Worm (Caenorhabditis elegans) whole organism, L3 larva: ENCODE measurements around the gene srx-4.
A peak's percentile ranks its signal among the peaks of the same experiment; 100 is the strongest.

ENCODE experiments used
- R02D3.7 ChIP-seq: fragments of 150-350 bp; optimal IDR thresholded peaks from 2 replicates; lab custom pipeline; 2014; ENCODE audit warnings: missing biosample characterization, missing genetic modification characterization
- ZK546.5 ChIP-seq: sonication (generic microtip); optimal IDR thresholded peaks from 2 replicates; lab custom pipeline; 2017; ENCODE audit warnings: missing biosample characterization, missing genetic modification characterization
- ama-1 ChIP-seq: fragments of 150-350 bp; optimal IDR thresholded peaks from 2 replicates; lab custom pipeline; 2018
- ceh-28 ChIP-seq: fragments of 150-350 bp; optimal IDR thresholded peaks from 2 replicates; lab custom pipeline; 2014; ENCODE audit warnings: missing biosample characterization, missing genetic modification reagents, missing genetic modification characterization
- ceh-82 ChIP-seq: fragments of 150-350 bp; optimal IDR thresholded peaks from 2 replicates; lab custom pipeline; 2014; ENCODE audit warnings: missing biosample characterization, missing genetic modification characterization
- ceh-9 ChIP-seq: sonication (generic microtip); optimal IDR thresholded peaks from 2 replicates; lab custom pipeline; 2018; ENCODE audit warnings: missing biosample characterization, missing genetic modification characterization
- daf-12 ChIP-seq: fragments of 150-350 bp; optimal IDR thresholded peaks from 2 replicates; lab custom pipeline; 2014; ENCODE audit warnings: missing biosample characterization, missing genetic modification reagents, missing genetic modification characterization
- elt-1 ChIP-seq: fragments of 150-350 bp; optimal IDR thresholded peaks from 2 replicates; lab custom pipeline; 2014; ENCODE audit warnings: missing biosample characterization, missing genetic modification characterization
- elt-2 ChIP-seq: sonication (generic microtip); optimal IDR thresholded peaks from 2 replicates; lab custom pipeline; 2016; ENCODE audit warnings: missing genetic modification reagents, mild to moderate bottlenecking, missing genetic modification characterization, missing compliant biosample characterization
- fkh-10 ChIP-seq: sonication (generic microtip); optimal IDR thresholded peaks from 2 replicates; lab custom pipeline; 2017; ENCODE audit warnings: missing biosample characterization, missing genetic modification reagents, missing genetic modification characterization
- fkh-2 ChIP-seq: fragments of 150-350 bp; optimal IDR thresholded peaks from 2 replicates; lab custom pipeline; 2014; ENCODE audit warnings: missing biosample characterization, missing genetic modification reagents, missing genetic modification characterization
- fos-1 ChIP-seq: fragments of 150-350 bp; optimal IDR thresholded peaks from 2 replicates; lab custom pipeline; 2014; ENCODE audit warnings: missing biosample characterization, missing genetic modification characterization
- hmg-11 ChIP-seq: sonication (generic microtip); optimal IDR thresholded peaks from 2 replicates; lab custom pipeline; 2016; ENCODE audit warnings: missing genetic modification characterization, missing compliant biosample characterization
- jun-1 ChIP-seq: fragments of 150-350 bp; optimal IDR thresholded peaks from 2 replicates; lab custom pipeline; 2014; ENCODE audit warnings: missing biosample characterization, missing genetic modification reagents, missing genetic modification characterization
- lin-15B ChIP-seq: fragments of 150-350 bp; optimal IDR thresholded peaks from 2 replicates; lab custom pipeline; 2014; ENCODE audit warnings: missing biosample characterization, missing genetic modification characterization
- lin-39 ChIP-seq: fragments of 150-350 bp; optimal IDR thresholded peaks from 2 replicates; lab custom pipeline; 2018; ENCODE audit warnings: missing biosample characterization, missing genetic modification reagents, missing genetic modification characterization
- mdl-1 ChIP-seq: fragments of 150-350 bp; optimal IDR thresholded peaks from 2 replicates; lab custom pipeline; 2014; ENCODE audit warnings: missing biosample characterization, missing genetic modification characterization
- nfya-1 ChIP-seq: sonication (generic microtip); optimal IDR thresholded peaks from 2 replicates; lab custom pipeline; 2017; ENCODE audit warnings: missing genetic modification characterization, mild to moderate bottlenecking, missing compliant biosample characterization, antibody characterized with exemption, moderate library complexity; ENCODE audit not compliant: insufficient read depth
- nhr-11 ChIP-seq: fragments of 150-350 bp; optimal IDR thresholded peaks from 2 replicates; lab custom pipeline; 2014; ENCODE audit warnings: missing biosample characterization, missing genetic modification characterization
- nhr-12 ChIP-seq: fragments of 150-350 bp; optimal IDR thresholded peaks from 2 replicates; lab custom pipeline; 2014; ENCODE audit warnings: missing biosample characterization, missing genetic modification characterization
- nhr-23 ChIP-seq: fragments of 150-350 bp; optimal IDR thresholded peaks from 2 replicates; lab custom pipeline; 2014; ENCODE audit warnings: missing biosample characterization, missing genetic modification reagents, missing genetic modification characterization
- nhr-237 ChIP-seq: fragments of 150-350 bp; optimal IDR thresholded peaks from 2 replicates; lab custom pipeline; 2014; ENCODE audit warnings: missing biosample characterization, missing genetic modification characterization
- nhr-25 ChIP-seq: sonication (generic microtip); optimal IDR thresholded peaks from 2 replicates; lab custom pipeline; 2017; ENCODE audit warnings: missing biosample characterization, missing genetic modification characterization
- nhr-28 ChIP-seq: fragments of 150-350 bp; optimal IDR thresholded peaks from 2 replicates; lab custom pipeline; 2014; ENCODE audit warnings: missing biosample characterization, missing genetic modification characterization
- nhr-67 ChIP-seq: fragments of 150-350 bp; optimal IDR thresholded peaks from 2 replicates; lab custom pipeline; 2014; ENCODE audit warnings: missing biosample characterization, missing genetic modification characterization
- nhr-77 ChIP-seq: fragments of 150-350 bp; optimal IDR thresholded peaks from 2 replicates; lab custom pipeline; 2014; ENCODE audit warnings: missing biosample characterization, missing genetic modification characterization
- pqm-1 ChIP-seq: fragments of 150-350 bp; optimal IDR thresholded peaks from 2 replicates; lab custom pipeline; 2017; ENCODE audit warnings: missing biosample characterization, missing genetic modification characterization, inconsistent platforms
- sea-2 ChIP-seq: fragments of 150-350 bp; sonication (generic microtip); optimal IDR thresholded peaks from 4 replicates; lab custom pipeline; 2014; ENCODE audit warnings: missing biosample characterization, missing genetic modification reagents, missing genetic modification characterization
- snpc-4 ChIP-seq: fragments of 150-350 bp; optimal IDR thresholded peaks from 2 replicates; lab custom pipeline; 2014; ENCODE audit warnings: missing biosample characterization, missing genetic modification characterization
- unc-39 ChIP-seq: sonication (generic microtip); optimal IDR thresholded peaks from 4 replicates; lab custom pipeline; 2017; ENCODE audit warnings: missing biosample characterization, missing genetic modification characterization
- unc-62 ChIP-seq: fragments of 150-350 bp; sonication (generic microtip); optimal IDR thresholded peaks from 4 replicates; lab custom pipeline; 2014; ENCODE audit warnings: missing biosample characterization, missing genetic modification reagents, missing genetic modification characterization
- ztf-4 ChIP-seq: fragments of 150-350 bp; optimal IDR thresholded peaks from 2 replicates; lab custom pipeline; 2014; ENCODE audit warnings: missing biosample characterization, missing genetic modification characterization

srx-4 gene

ce11 chrV:676090-676489 lies 16.5 kb downstream of the srx-4 start:
- TF ChIP-seq fos-1, result no peak
- peak; percentile 24 for TF ChIP-seq snpc-4 (tag; lab: Kevin White, UChicago)
- TF ChIP-seq jun-1 (tag; lab: Kevin White, UChicago), result no peak
- TF ChIP-seq sea-2 (GFP tag; lab: Kevin White, UChicago), result no peak
- TF ChIP-seq ceh-82 (tag; lab: Kevin White, UChicago), result no peak

- TF ChIP-seq mdl-1 (tag; lab: Kevin White, UChicago), result no peak
- TF ChIP-seq nfya-1 (tag; lab: Kevin White, UChicago), result no peak
- no peak for TF ChIP-seq unc-62 (GFP tag; lab: Kevin White, UChicago)
- TF ChIP-seq, all 47 proteins: peak for 0
These were observed 18.4 kb downstream of the srx-4 start, which contains the start of gene sru-25 for ce11 chrV:674213-674612. Gene sru-25 (minus strand): TSS chrV:674313.

- TF ChIP-seq nhr-237 (no peak), R02D3.7 (tag; lab: Kevin White, UChicago) (no peak), nhr-28 (tag; lab: Kevin White, UChicago) (no peak), fkh-2 (no peak)
- TF ChIP-seq, all 47 proteins: peak for 0
These were observed 21.2 kb downstream of the srx-4 start, which contains the start of gene sru-24 for ce11 chrV:671342-671741. Gene sru-24 (minus strand): TSS chrV:671442.

DNA sequence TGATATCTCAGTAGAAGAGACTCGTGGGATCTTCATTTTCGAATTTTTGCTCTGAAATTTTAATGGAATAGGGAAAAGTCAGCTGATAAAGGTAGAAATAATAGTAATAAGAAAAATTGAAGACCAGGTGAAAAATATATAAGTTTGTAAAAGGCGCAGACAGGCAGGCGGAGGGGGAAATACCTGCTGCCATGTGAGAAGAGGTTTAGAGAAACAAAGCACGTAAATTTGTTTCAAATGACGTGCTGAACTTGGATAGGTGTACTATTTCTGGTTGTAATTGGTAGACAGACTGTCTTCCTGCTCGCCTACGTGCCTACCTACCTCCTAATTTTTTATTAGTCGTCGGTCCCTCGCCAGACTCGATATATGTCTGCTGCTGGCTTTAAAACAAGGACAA lies 25.1 kb downstream of the srx-4 start, which contains the start of gene nhr-180:
Gene nhr-180, minus strand, starts transcription at position 52 of the 400 bp plus-strand sequence.
- peak; percentile 50 for TF ChIP-seq elt-2
- peak; percentile 16 for TF ChIP-seq pqm-1 (tag; lab: Kevin White, UChicago)
- TF ChIP-seq unc-39, result no peak

- TF ChIP-seq ztf-4 (tag; lab: Kevin White, UChicago), result no peak
- TF ChIP-seq nhr-23 (tag; lab: Kevin White, UChicago), result no peak
- no peak for TF ChIP-seq lin-15B (tag; lab: Kevin White, UChicago)
- TF ChIP-seq pqm-1 (tag; lab: Kevin White, UChicago), result no peak
- no peak for TF ChIP-seq unc-62 (GFP tag; lab: Kevin White, UChicago)
- TF ChIP-seq fos-1, result no peak
- TF ChIP-seq elt-1 (tag; lab: Kevin White, UChicago), result no peak
- TF ChIP-seq nhr-77 (tag; lab: Kevin White, UChicago), result no peak
- no peak for TF ChIP-seq lin-39 (tag; lab: Kevin White, UChicago)
- TF ChIP-seq snpc-4 (tag; lab: Kevin White, UChicago), result no peak
- no peak for TF ChIP-seq nhr-25
- no peak for TF ChIP-seq jun-1 (tag; lab: Kevin White, UChicago)
- TF ChIP-seq daf-12 (tag; lab: Kevin White, UChicago), result no peak
These were observed 28.2 kb downstream of the srx-4 start, which contains the start of the genes F31F4.11 and srh-266 for ce11 chrV:664337-664847. Gene F31F4.11 (minus strand): TSS chrV:664437. Gene srh-266 (plus strand): TSS chrV:664797.

ce11 chrV:660210-660609 lies 32.4 kb downstream of the srx-4 start, which contains the start of gene F31F4.17:
Gene F31F4.17 (minus strand): TSS chrV:660310.
- TF ChIP-seq elt-1 (tag; lab: Kevin White, UChicago) (no peak), fkh-2 (no peak), nhr-67 (tag; lab: Kevin White, UChicago) (no peak), unc-39 (no peak), ceh-28 (tag; lab: Kevin White, UChicago) (no peak), nhr-11 (tag; lab: Kevin White, UChicago) (no peak), ama-1 (lab: Kevin White, UChicago) (no peak), fkh-10 (GFP tag; lab: Kevin White, UChicago) (no peak), nhr-23 (tag; lab: Kevin White, UChicago) (no peak), daf-12 (tag; lab: Kevin White, UChicago) (no peak), mdl-1 (tag; lab: Kevin White, UChicago) (no peak)

DNA sequence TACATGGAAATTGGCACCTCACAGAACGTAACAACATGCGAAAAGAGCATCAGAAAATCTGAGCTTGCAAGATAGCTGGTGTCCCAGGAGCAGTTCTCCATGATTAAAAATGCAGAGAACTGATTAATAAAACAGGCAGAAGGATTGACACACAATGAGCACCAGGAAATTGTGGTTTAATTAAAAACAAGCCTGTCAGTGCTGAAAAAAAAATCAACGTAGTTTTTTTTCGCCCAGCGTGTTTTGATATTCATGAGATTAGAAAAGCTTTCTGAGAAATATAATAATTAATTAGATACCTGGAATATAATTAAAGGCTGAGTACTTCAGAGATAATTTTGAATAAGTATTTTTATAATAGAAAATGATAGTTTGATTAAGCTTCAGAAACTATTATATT lies 34.9 kb downstream of the srx-4 start, which contains the start of gene srh-246:
Gene srh-246, minus strand, starts transcription at position 101 of the 400 bp plus-strand sequence.
- TF ChIP-seq nhr-12 (no peak), lin-15B (tag; lab: Kevin White, UChicago) (no peak), hmg-11 (tag; lab: Kevin White, UChicago) (no peak), ceh-9 (no peak), ZK546.5 (tag; lab: Kevin White, UChicago) (no peak)
- TF ChIP-seq, all 47 proteins: peak for 0
